Worm (Caenorhabditis elegans): ENCODE data around the gene fbxb-41.

fbxb-41 gene

ce11 chrII:1084899-1085298, 42.8 kb upstream of the fbxb-41 start:
- TF ChIP-seq nfya-1 (tag; optimal IDR thresholded peaks at IDR 0.05; ENCODE audit: insufficient read depth) (peak; percentile 61), nhr-43 (tag; optimal IDR thresholded peaks at IDR 0.05; ENCODE audit: poor library complexity, severe bottlenecking) (no peak), ceh-9 (tag; optimal IDR thresholded peaks at IDR 0.05) (no peak), skn-1 (tag; optimal IDR thresholded peaks at IDR 0.05) (peak; percentile 81), nhr-11 (tag; optimal IDR thresholded peaks at IDR 0.05) (no peak), eor-1 (tag; optimal IDR thresholded peaks at IDR 0.05) (no peak), egl-27 (tag; optimal IDR thresholded peaks at IDR 0.05) (no peak), egl-5 (tag; optimal IDR thresholded peaks at IDR 0.05) (peak; percentile 57), unc-39 (tag; optimal IDR thresholded peaks at IDR 0.05) (no peak), nhr-28 (tag; optimal IDR thresholded peaks at IDR 0.05) (no peak), R02D3.7 (tag; optimal IDR thresholded peaks at IDR 0.05) (no peak), nhr-76 (tag; optimal IDR thresholded peaks at IDR 0.05) (no peak), hmg-11 (tag; optimal IDR thresholded peaks at IDR 0.05) (peak; percentile 59), snpc-4 (tag; optimal IDR thresholded peaks at IDR 0.05) (peak; percentile 32), pha-4 (tag; optimal IDR thresholded peaks at IDR 0.05) (peak; percentile 35), fos-1 (tag; optimal IDR thresholded peaks at IDR 0.05) (no peak), fkh-2 (tag; optimal IDR thresholded peaks at IDR 0.05) (no peak), nhr-67 (tag; optimal IDR thresholded peaks at IDR 0.05) (no peak), jun-1 (tag; optimal IDR thresholded peaks at IDR 0.05) (no peak), mml-1 (tag; optimal IDR thresholded peaks at IDR 0.05) (no peak), sea-2 (GFP tag; optimal IDR thresholded peaks at IDR 0.05) (no peak), nhr-77 (tag; optimal IDR thresholded peaks at IDR 0.05) (no peak), lin-39 (tag; optimal IDR thresholded peaks at IDR 0.05) (peak; percentile 11), lin-15B (tag; optimal IDR thresholded peaks at IDR 0.05) (peak; percentile 10)

- no peak for TF ChIP-seq nhr-11 (tag; optimal IDR thresholded peaks at IDR 0.05)
- no peak for TF ChIP-seq skn-1 (tag; optimal IDR thresholded peaks at IDR 0.05)
- no peak for TF ChIP-seq fos-1 (tag; optimal IDR thresholded peaks at IDR 0.05)
- no peak for TF ChIP-seq lin-15B (tag; optimal IDR thresholded peaks at IDR 0.05)
- TF ChIP-seq nhr-76 (tag; optimal IDR thresholded peaks at IDR 0.05): no peak
- no peak for TF ChIP-seq ceh-28 (tag; optimal IDR thresholded peaks at IDR 0.05)
- TF ChIP-seq elt-2 (tag; optimal IDR thresholded peaks at IDR 0.05): no peak
- no peak for TF ChIP-seq ZK546.5 (tag; optimal IDR thresholded peaks at IDR 0.05)
- no peak for TF ChIP-seq tbx-2 (tag; optimal IDR thresholded peaks at IDR 0.05)
- TF ChIP-seq pqm-1 (tag; optimal IDR thresholded peaks at IDR 0.05): no peak
- no peak for TF ChIP-seq nhr-12 (tag; optimal IDR thresholded peaks at IDR 0.05)
- no peak for TF ChIP-seq sea-2 (GFP tag; optimal IDR thresholded peaks at IDR 0.05)
- TF ChIP-seq zag-1 (tag; optimal IDR thresholded peaks at IDR 0.05): no peak
Observed at ce11 chrII:1082859-1083258, 40.7 kb upstream of the fbxb-41 start, which contains the start of gene K02E7.1. K02E7.1 (plus strand) TSS chrII:1083159.

ce11 chrII:1075424-1075823, 33.3 kb upstream of the fbxb-41 start, which contains the start of gene K02E7.11:
K02E7.11 (minus strand) TSS chrII:1075524.
- no peak for TF ChIP-seq hmg-11 (tag; optimal IDR thresholded peaks at IDR 0.05)
- TF ChIP-seq mdl-1 (tag; optimal IDR thresholded peaks at IDR 0.05): no peak
- TF ChIP-seq unc-39 (tag; optimal IDR thresholded peaks at IDR 0.05): no peak
- no peak for TF ChIP-seq unc-62 (GFP tag; optimal IDR thresholded peaks at IDR 0.05)
- no peak for TF ChIP-seq nhr-77 (tag; optimal IDR thresholded peaks at IDR 0.05)
- TF ChIP-seq ceh-28 (tag; optimal IDR thresholded peaks at IDR 0.05): no peak
- no peak for TF ChIP-seq skn-1 (tag; optimal IDR thresholded peaks at IDR 0.05)
- TF ChIP-seq egl-5 (tag; optimal IDR thresholded peaks at IDR 0.05): no peak
- no peak for TF ChIP-seq eor-1 (tag; optimal IDR thresholded peaks at IDR 0.05)

ce11 chrII:1072106-1072505, 30.0 kb upstream of the fbxb-41 start, which contains the start of gene K02E7.4:
K02E7.4 (plus strand) TSS chrII:1072406.
- TF ChIP-seq tbx-2 (tag; optimal IDR thresholded peaks at IDR 0.05) (no peak), elt-3 (tag; optimal IDR thresholded peaks at IDR 0.05) (no peak), nhr-12 (tag; optimal IDR thresholded peaks at IDR 0.05) (no peak), unc-62 (GFP tag; optimal IDR thresholded peaks at IDR 0.05) (no peak), pha-4 (tag; optimal IDR thresholded peaks at IDR 0.05) (no peak), nhr-11 (tag; optimal IDR thresholded peaks at IDR 0.05) (no peak), nhr-43 (tag; optimal IDR thresholded peaks at IDR 0.05; ENCODE audit: poor library complexity, severe bottlenecking) (no peak), jun-1 (tag; optimal IDR thresholded peaks at IDR 0.05) (no peak), fkh-2 (tag; optimal IDR thresholded peaks at IDR 0.05) (no peak), ceh-28 (tag; optimal IDR thresholded peaks at IDR 0.05) (no peak), ZK546.5 (tag; optimal IDR thresholded peaks at IDR 0.05) (no peak), unc-39 (tag; optimal IDR thresholded peaks at IDR 0.05) (no peak), snpc-4 (tag; optimal IDR thresholded peaks at IDR 0.05) (no peak), ceh-82 (tag; optimal IDR thresholded peaks at IDR 0.05) (no peak), egl-5 (tag; optimal IDR thresholded peaks at IDR 0.05) (no peak), ama-1 (optimal IDR thresholded peaks at IDR 0.05) (no peak), ceh-16 (tag; optimal IDR thresholded peaks at IDR 0.05) (no peak), fkh-10 (GFP tag; optimal IDR thresholded peaks at IDR 0.05) (no peak), elt-2 (tag; optimal IDR thresholded peaks at IDR 0.05) (no peak), hmg-11 (tag; optimal IDR thresholded peaks at IDR 0.05) (no peak)
